Worm (Caenorhabditis elegans): ENCODE results near the gene F37A4.6.
A peak's percentile ranks its signal among the peaks of the same experiment; 100 is the strongest.

The F37A4.6 gene

ce11 chrIII:6680963-6681362, 24.7 kb upstream of the F37A4.6 start:
- TF ChIP-seq tbx-7 (tag; optimal IDR thresholded peaks at IDR 0.05) (no peak), F13H6.1 (tag; optimal IDR thresholded peaks at IDR 0.05) (no peak), lim-6 (tag; optimal IDR thresholded peaks at IDR 0.05) (no peak)

- TF ChIP-seq Y22D7AL.16 (tag; optimal IDR thresholded peaks at IDR 0.05) (no peak), unc-42 (tag; optimal IDR thresholded peaks at IDR 0.05) (peak; percentile 21)
These were observed 23.8 kb upstream of the F37A4.6 start for ce11 chrIII:6681790-6682189.

ce11 chrIII:6690490-6690889, 15.1 kb upstream of the F37A4.6 start:
- TF ChIP-seq mec-3 (tag; optimal IDR thresholded peaks at IDR 0.05; ENCODE audit: borderline replicate concordance) (no peak), unc-42 (tag; optimal IDR thresholded peaks at IDR 0.05) (peak; percentile 8)

- TF ChIP-seq F13H6.1 (tag; optimal IDR thresholded peaks at IDR 0.05): no peak
- no peak for TF ChIP-seq ets-4 (tag; optimal IDR thresholded peaks at IDR 0.05)
These were observed 12.3 kb upstream of the F37A4.6 start for ce11 chrIII:6693285-6693684.

ce11 chrIII:6695189-6695588, 10.4 kb upstream of the F37A4.6 start:
- TF ChIP-seq fax-1 (tag; optimal IDR thresholded peaks at IDR 0.05) (no peak), rnt-1 (tag; optimal IDR thresholded peaks at IDR 0.05) (no peak), nfya-1 (tag; optimal IDR thresholded peaks at IDR 0.05) (peak; percentile 12), C08G9.2 (tag; optimal IDR thresholded peaks at IDR 0.05) (peak; percentile 4), ceh-31 (tag; optimal IDR thresholded peaks at IDR 0.05) (peak; percentile 54), ztf-16 (tag; optimal IDR thresholded peaks at IDR 0.05) (no peak), mec-3 (tag; optimal IDR thresholded peaks at IDR 0.05; ENCODE audit: borderline replicate concordance) (no peak)

ce11 chrIII:6709983-6710382, 4.4 kb downstream of the F37A4.6 start, which contains the start of gene isw-1:
isw-1 (minus strand) TSS chrIII:6710100.
- TF ChIP-seq dmd-4 (tag; optimal IDR thresholded peaks at IDR 0.05; ENCODE audit: borderline replicate concordance) (no peak), K09A11.1 (tag; optimal IDR thresholded peaks at IDR 0.05; ENCODE audit: insufficient read depth) (no peak), pha-2 (tag; optimal IDR thresholded peaks at IDR 0.05) (no peak), nfya-1 (tag; optimal IDR thresholded peaks at IDR 0.05) (peak; percentile 10), tbx-2 (tag; optimal IDR thresholded peaks at IDR 0.05) (peak; percentile 8), ref-2 (tag; optimal IDR thresholded peaks at IDR 0.05) (peak; percentile 55), zip-5 (tag; optimal IDR thresholded peaks at IDR 0.05) (no peak), hlh-6 (tag; optimal IDR thresholded peaks at IDR 0.05) (no peak), elt-4 (tag; optimal IDR thresholded peaks at IDR 0.05) (no peak), ceh-19 (GFP tag; optimal IDR thresholded peaks at IDR 0.05) (no peak), odd-2 (tag; optimal IDR thresholded peaks at IDR 0.05) (no peak), ceh-6 (GFP tag; optimal IDR thresholded peaks at IDR 0.05) (no peak), ceh-31 (tag; optimal IDR thresholded peaks at IDR 0.05) (peak; percentile 29), ceh-18 (tag; optimal IDR thresholded peaks at IDR 0.05) (no peak), ama-1 (optimal IDR thresholded peaks at IDR 0.05) (no peak), pax-1 (tag; optimal IDR thresholded peaks at IDR 0.05) (no peak), sox-4 (tag; optimal IDR thresholded peaks at IDR 0.05) (no peak), K02D7.2 (tag; optimal IDR thresholded peaks at IDR 0.05) (no peak), eyg-1 (tag; optimal IDR thresholded peaks at IDR 0.05) (no peak), ceh-45 (GFP tag; IDR thresholded peaks at IDR 0.05) (no peak), pha-4 (tag; optimal IDR thresholded peaks at IDR 0.05) (no peak), gmeb-2 (tag; optimal IDR thresholded peaks at IDR 0.05) (no peak), fkh-10 (GFP tag; optimal IDR thresholded peaks at IDR 0.05) (no peak)
